Worm (Caenorhabditis elegans) whole organism, mixed stage, embryonic: ENCODE data around the gene F41C3.7.

ENCODE experiments used
- ham-2 ChIP-seq: fragments of 200-800 bp; sonication (Bioruptor generic); optimal IDR thresholded peaks from 2 replicates; lab custom pipeline; 2018; ENCODE audit warnings: mild to moderate bottlenecking, missing genetic modification characterization, missing compliant biosample characterization
- lsy-2 ChIP-seq: fragments of 150-350 bp; optimal IDR thresholded peaks from 2 replicates; lab custom pipeline; 2014; ENCODE audit warnings: missing biosample characterization, missing genetic modification characterization
- mls-2 ChIP-seq: sonication (generic microtip); optimal IDR thresholded peaks from 2 replicates; lab custom pipeline; 2016; ENCODE audit warnings: mild to moderate bottlenecking, missing genetic modification characterization, moderate library complexity, missing compliant biosample characterization
- unc-62 ChIP-seq: fragments of 150-350 bp; optimal IDR thresholded peaks from 2 replicates; lab custom pipeline; 2014; ENCODE audit warnings: missing biosample characterization, missing genetic modification reagents, missing genetic modification characterization

DNA sequence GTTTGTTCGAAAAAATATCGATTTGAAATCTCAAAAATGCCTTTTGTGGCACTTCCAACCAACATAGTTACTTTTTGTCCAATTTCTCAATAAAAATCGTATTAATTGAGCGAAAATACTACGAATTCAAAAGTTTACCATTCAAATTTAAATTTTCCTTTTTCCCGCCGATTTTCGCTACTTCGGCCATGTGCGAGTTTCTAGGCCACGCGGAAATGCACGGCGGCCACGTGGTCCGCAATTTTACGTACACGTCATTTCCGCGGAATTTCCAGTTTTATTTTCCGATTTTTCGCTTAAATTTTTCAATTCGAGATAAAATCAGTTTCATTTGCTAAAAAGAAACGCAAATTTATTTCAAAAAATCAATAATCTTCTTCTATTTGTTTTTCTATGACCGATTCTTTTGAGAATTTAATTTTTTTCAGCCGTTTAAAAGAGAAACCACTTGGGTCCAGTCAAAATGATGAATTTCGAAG, 10.2 kb downstream of the F41C3.7 start, which contains the start of gene eas-1:
- no peak for TF ChIP-seq unc-62 (GFP tag; lab: Kevin White, UChicago)
- TF ChIP-seq lsy-2 (tag; lab: Kevin White, UChicago) = peak; percentile 64
- peak; percentile 31 for TF ChIP-seq mls-2 (tag; lab: Kevin White, UChicago)
- TF ChIP-seq ham-2 (GFP tag; lab: Kevin White, UChicago) = no peak
